Fruit fly (Drosophila melanogaster) whole organism, embryonic: ENCODE measurements around the gene Rab14.

Experiments used
- Bgb ChIP-seq: fragments of 200-800 bp; sonication (Bioruptor generic); IDR thresholded peaks from 2 replicates; pipeline ENCODE4 v1.3.6; 2022; ENCODE audit warnings: missing biosample characterization, missing genetic modification characterization; ENCODE audit not compliant: partially characterized antibody
- BtbVII ChIP-seq: fragments of 200-800 bp; sonication (Bioruptor generic); optimal IDR thresholded peaks from 3 replicates; lab custom pipeline; 2017; ENCODE audit warnings: missing biosample characterization, mild to moderate bottlenecking, missing genetic modification characterization
- CG10209 ChIP-seq: fragments of 200-800 bp; sonication (Bioruptor generic); optimal IDR thresholded peaks from 3 replicates; lab custom pipeline; 2017; ENCODE audit warnings: missing biosample characterization, mild to moderate bottlenecking, missing genetic modification characterization, missing genetic modification reagents
- CG11696 ChIP-seq: fragments of 200-800 bp; sonication (Bioruptor generic); IDR thresholded peaks from 2 replicates; pipeline ENCODE4 v1.3.6; 2022; ENCODE audit warnings: missing biosample characterization, missing genetic modification characterization
- CG12659 ChIP-seq: fragments of 200-800 bp; sonication (Bioruptor generic); optimal IDR thresholded peaks from 3 replicates; lab custom pipeline; 2017; ENCODE audit warnings: mild to moderate bottlenecking, missing biosample characterization, missing genetic modification reagents, missing genetic modification characterization
- CG13424 ChIP-seq: fragments of 200-800 bp; sonication (Bioruptor generic); optimal IDR thresholded peaks from 2 replicates; lab custom pipeline; 2019; ENCODE audit warnings: missing biosample characterization, mild to moderate bottlenecking, missing genetic modification characterization, moderate library complexity
- CG15073 ChIP-seq: fragments of 200-800 bp; sonication (Bioruptor generic); optimal IDR thresholded peaks from 2 replicates; lab custom pipeline; 2016; ENCODE audit warnings: missing biosample characterization, missing genetic modification characterization
- CG15269 ChIP-seq: fragments of 200-800 bp; sonication (Bioruptor generic); optimal IDR thresholded peaks from 2 replicates; lab custom pipeline; 2018; ENCODE audit warnings: missing biosample characterization, mild to moderate bottlenecking, missing genetic modification characterization, moderate library complexity
- CG15696 ChIP-seq: fragments of 200-800 bp; sonication (Bioruptor generic); optimal IDR thresholded peaks from 2 replicates; lab custom pipeline; 2019; ENCODE audit warnings: missing biosample characterization, mild to moderate bottlenecking, missing genetic modification characterization, moderate library complexity
- CG17328 ChIP-seq: fragments of 200-800 bp; sonication (Bioruptor generic); IDR thresholded peaks from 2 replicates; pipeline ENCODE4 v1.3.6; 2022; ENCODE audit warnings: missing biosample characterization, missing genetic modification characterization
- CG2116 ChIP-seq: fragments of 200-800 bp; sonication (Bioruptor generic); optimal IDR thresholded peaks from 3 replicates; lab custom pipeline; 2018; ENCODE audit warnings: missing biosample characterization, mild to moderate bottlenecking, missing genetic modification characterization
- CG2875 ChIP-seq: fragments of 200-800 bp; sonication (Bioruptor generic); optimal IDR thresholded peaks from 2 replicates; lab custom pipeline; 2017; ENCODE audit warnings: missing biosample characterization, mild to moderate bottlenecking, missing genetic modification characterization, missing genetic modification reagents
- CG30020 ChIP-seq: fragments of 200-800 bp; optimal IDR thresholded peaks from 2 replicates; lab custom pipeline; 2019; ENCODE audit warnings: missing biosample characterization, mild to moderate bottlenecking, missing genetic modification characterization, moderate library complexity
- CG30403 ChIP-seq: fragments of 200-800 bp; sonication (Bioruptor generic); optimal IDR thresholded peaks from 3 replicates; lab custom pipeline; 2016; ENCODE audit warnings: missing biosample characterization, missing genetic modification characterization
- CG31441 ChIP-seq: fragments of 200-800 bp; sonication (Bioruptor generic); IDR thresholded peaks from 2 replicates; pipeline ENCODE4 v1.3.6; 2022; ENCODE audit warnings: missing biosample characterization, missing genetic modification characterization
- CG4820 ChIP-seq: fragments of 200-800 bp; sonication (Bioruptor generic); optimal IDR thresholded peaks from 3 replicates; lab custom pipeline; 2016; ENCODE audit warnings: missing biosample characterization, missing genetic modification characterization
- CG7556 ChIP-seq: fragments of 200-800 bp; sonication (Bioruptor generic); optimal IDR thresholded peaks from 2 replicates; lab custom pipeline; 2017; ENCODE audit warnings: missing biosample characterization, mild to moderate bottlenecking, missing genetic modification characterization
- CG9437 ChIP-seq: fragments of 200-800 bp; sonication (Bioruptor generic); optimal IDR thresholded peaks from 2 replicates; lab custom pipeline; 2018; ENCODE audit warnings: missing biosample characterization, mild to moderate bottlenecking, missing genetic modification characterization
- D19A ChIP-seq: fragments of 200-800 bp; optimal IDR thresholded peaks from 3 replicates; lab custom pipeline; 2019; ENCODE audit warnings: missing biosample characterization, mild to moderate bottlenecking, missing genetic modification characterization, moderate library complexity
- GATAe ChIP-seq: fragments of 200-800 bp; sonication (Bioruptor generic); conservative IDR thresholded peaks from 2 replicates; pipeline ENCODE4 v1.3.6; 2022; ENCODE audit warnings: missing biosample characterization, missing genetic modification characterization
- Hand ChIP-seq: fragments of 200-800 bp; sonication (Bioruptor generic); optimal IDR thresholded peaks from 2 replicates; lab custom pipeline; 2017; ENCODE audit warnings: mild to moderate bottlenecking, missing biosample characterization, missing genetic modification reagents, missing genetic modification characterization
- NC2β ChIP-seq: fragments of 200-800 bp; sonication (Bioruptor generic); optimal IDR thresholded peaks from 2 replicates; lab custom pipeline; 2016; ENCODE audit warnings: missing biosample characterization, missing genetic modification characterization
- Nf-YC ChIP-seq: fragments of 200-800 bp; optimal IDR thresholded peaks from 3 replicates; lab custom pipeline; 2019; ENCODE audit warnings: missing biosample characterization, mild to moderate bottlenecking, missing genetic modification characterization, moderate library complexity
- Sox100B ChIP-seq: fragments of 200-800 bp; sonication (Bioruptor generic); optimal IDR thresholded peaks from 3 replicates; lab custom pipeline; 2018; ENCODE audit warnings: missing biosample characterization, mild to moderate bottlenecking, missing genetic modification characterization
- Spps ChIP-seq: fragments of 200-800 bp; sonication (Bioruptor generic); optimal IDR thresholded peaks from 2 replicates; lab custom pipeline; 2018; ENCODE audit warnings: missing biosample characterization, mild to moderate bottlenecking, missing genetic modification characterization
- Ssrp ChIP-seq: fragments of 200-800 bp; sonication (Bioruptor generic); optimal IDR thresholded peaks from 2 replicates; lab custom pipeline; 2018; ENCODE audit warnings: missing biosample characterization, mild to moderate bottlenecking, missing genetic modification characterization, moderate library complexity
- aop ChIP-seq: fragments of 200-800 bp; sonication (Bioruptor generic); IDR thresholded peaks from 2 replicates; pipeline ENCODE4 v1.3.6; 2022; ENCODE audit warnings: missing biosample characterization, missing genetic modification characterization
- bbx ChIP-seq: fragments of 200-800 bp; sonication (Bioruptor generic); IDR thresholded peaks from 2 replicates; pipeline ENCODE4 v1.3.6; 2022; ENCODE audit warnings: missing biosample characterization, missing genetic modification characterization; ENCODE audit not compliant: partially characterized antibody
- chm ChIP-seq: fragments of 200-800 bp; sonication (Bioruptor generic); IDR thresholded peaks from 2 replicates; pipeline ENCODE4 v1.3.6; 2022; ENCODE audit warnings: missing biosample characterization, missing genetic modification characterization
- dmrt99B ChIP-seq: fragments of 200-800 bp; sonication (Bioruptor generic); optimal IDR thresholded peaks from 2 replicates; lab custom pipeline; 2018; ENCODE audit warnings: missing biosample characterization, mild to moderate bottlenecking, missing genetic modification characterization, moderate library complexity
- dysf ChIP-seq: fragments of 200-800 bp; sonication (Bioruptor generic); IDR thresholded peaks from 3 replicates; pipeline ENCODE4 v1.3.6; 2022; ENCODE audit warnings: missing biosample characterization, missing genetic modification characterization
- emc ChIP-seq: fragments of 200-800 bp; sonication (Bioruptor generic); optimal IDR thresholded peaks from 2 replicates; lab custom pipeline; 2016; ENCODE audit warnings: missing biosample characterization, missing genetic modification characterization
- esg ChIP-seq: fragments of 200-800 bp; sonication (Bioruptor generic); conservative IDR thresholded peaks from 2 replicates; pipeline ENCODE4 v1.3.6; 2022; ENCODE audit warnings: missing biosample characterization, missing genetic modification characterization
- fd3F ChIP-seq: fragments of 200-800 bp; sonication (Bioruptor generic); optimal IDR thresholded peaks from 2 replicates; lab custom pipeline; 2018; ENCODE audit warnings: missing biosample characterization, mild to moderate bottlenecking, missing genetic modification characterization, moderate library complexity
- gsb-n ChIP-seq: fragments of 200-800 bp; sonication (Bioruptor generic); optimal IDR thresholded peaks from 3 replicates; lab custom pipeline; 2018; ENCODE audit warnings: missing biosample characterization, mild to moderate bottlenecking, missing genetic modification characterization
- klu ChIP-seq: fragments of 200-800 bp; sonication (Bioruptor generic); IDR thresholded peaks from 2 replicates; pipeline ENCODE4 v1.3.6; 2022; ENCODE audit warnings: missing biosample characterization, missing genetic modification characterization
- maf-S ChIP-seq: fragments of 200-800 bp; sonication (Bioruptor generic); optimal IDR thresholded peaks from 2 replicates; lab custom pipeline; 2016; ENCODE audit warnings: missing biosample characterization, missing genetic modification characterization
- mld ChIP-seq: fragments of 200-800 bp; sonication (Bioruptor generic); IDR thresholded peaks from 3 replicates; pipeline ENCODE4 v1.3.6; 2022; ENCODE audit warnings: missing biosample characterization, missing genetic modification characterization; ENCODE audit not compliant: partially characterized antibody
- pnt ChIP-seq: fragments of 200-800 bp; sonication (Bioruptor generic); optimal IDR thresholded peaks from 3 replicates; lab custom pipeline; 2016; ENCODE audit warnings: missing biosample characterization, missing genetic modification characterization
- prd ChIP-seq, 3 experiments: fragments of >200 bp in 2 of 3; fragments of 200-800 bp in 1 of 3; sonication (Bioruptor generic) in 1 of 3; optimal IDR thresholded peaks in 2 of 3; IDR thresholded peaks in 1 of 3; 2 replicates in 2 of 3; 3 replicates in 1 of 3; pipeline versions ENCODE4 v1.3.6 to Lab custom; 2017 to 2022; ENCODE audit warnings: missing biosample characterization in 1 of 3, missing genetic modification characterization in 1 of 3
- pzg ChIP-seq: fragments of 200-800 bp; sonication (Bioruptor generic); optimal IDR thresholded peaks from 3 replicates; lab custom pipeline; 2018; ENCODE audit warnings: missing biosample characterization, mild to moderate bottlenecking, missing genetic modification characterization, moderate library complexity
- sc ChIP-seq, 3 experiments: fragments of >200 bp in 2 of 3; fragments of 200-800 bp in 1 of 3; sonication (Bioruptor generic) in 1 of 3; optimal IDR thresholded peaks; 2 replicates in 2 of 3; 3 replicates in 1 of 3; lab custom pipeline; 2017; ENCODE audit warnings: mild to moderate bottlenecking in 1 of 3, missing biosample characterization in 1 of 3, missing genetic modification characterization in 1 of 3, missing genetic modification reagents in 1 of 3
- sens ChIP-seq: fragments of 200-800 bp; sonication (Bioruptor generic); peaks from one replicate; lab custom pipeline; 2016; ENCODE audit warnings: missing biosample characterization, missing genetic modification characterization
- sima ChIP-seq: fragments of 200-800 bp; sonication (Bioruptor generic); optimal IDR thresholded peaks from 2 replicates; lab custom pipeline; 2016; ENCODE audit warnings: missing biosample characterization, missing genetic modification characterization
- sqz ChIP-seq: fragments of 200-800 bp; sonication (Bioruptor generic); optimal IDR thresholded peaks from 3 replicates; lab custom pipeline; 2018; ENCODE audit warnings: missing biosample characterization, mild to moderate bottlenecking, missing genetic modification characterization
- stc ChIP-seq: fragments of 200-800 bp; sonication (Bioruptor generic); IDR thresholded peaks from 2 replicates; pipeline ENCODE4 v1.3.6; 2022; ENCODE audit warnings: missing biosample characterization, missing genetic modification characterization
- trem ChIP-seq: fragments of 200-800 bp; optimal IDR thresholded peaks from 3 replicates; lab custom pipeline; 2019; ENCODE audit warnings: missing biosample characterization, mild to moderate bottlenecking, missing genetic modification characterization, moderate library complexity
- vvl ChIP-seq: fragments of 200-800 bp; sonication (Bioruptor generic); IDR thresholded peaks from 2 replicates; pipeline ENCODE4 v1.3.6; 2022; ENCODE audit warnings: missing biosample characterization, missing genetic modification characterization
- zen2 ChIP-seq: fragments of 200-800 bp; sonication (Bioruptor generic); IDR thresholded peaks from 3 replicates; pipeline ENCODE4 v1.3.6; 2022; ENCODE audit warnings: missing biosample characterization, missing genetic modification characterization; ENCODE audit not compliant: partially characterized antibody

Gene Rab14

dm6 chr2L:14367274-14367669, 12.3 kb downstream of the Rab14 start (continued):
- TF ChIP-seq CG30020 (tag; lab: Kevin White, UChicago) (peak; percentile 3), pzg (GFP tag; lab: Kevin White, UChicago) (no peak), CG12659 (GFP tag; lab: Kevin White, UChicago) (peak; percentile 13), prd (optimal IDR thresholded peaks at IDR 0.05; lab: Kevin White, UChicago) (no peak), prd (GFP tag; IDR thresholded peaks at IDR 0.05; lab: Robert Waterston, UW) (peak; percentile 50; the same call in 1 of the 3 replicates), mld (GFP tag; lab: Robert Waterston, UW) (no peak), CG15073 (no peak), Nf-YC (tag; lab: Kevin White, UChicago) (peak; percentile 42), chm (no peak), maf-S (GFP tag; lab: Kevin White, UChicago) (no peak), vvl (GFP tag; lab: Robert Waterston, UW) (peak; percentile 39; the same call in 1 of the 2 replicates), klu (GFP tag; lab: Robert Waterston, UW) (no peak), CG13424 (tag; lab: Kevin White, UChicago) (no peak), zen2 (GFP tag; lab: Robert Waterston, UW) (no peak), CG2116 (peak; percentile 7), Bgb (GFP tag; lab: Robert Waterston, UW) (no peak), GATAe (no peak), sqz (GFP tag; lab: Kevin White, UChicago) (no peak), trem (tag; lab: Kevin White, UChicago) (peak; percentile 47), CG10209 (GFP tag; lab: Kevin White, UChicago) (peak; percentile 5), CG7556 (GFP tag; lab: Kevin White, UChicago) (peak; percentile 1), bbx (GFP tag; lab: Robert Waterston, UW) (no peak), pnt (GFP tag; lab: Kevin White, UChicago) (no peak), Hand (GFP tag; lab: Kevin White, UChicago) (no peak), dysf (no peak; the same call in 2 of the 3 replicates), CG31441 (GFP tag; lab: Robert Waterston, UW) (peak; percentile 81), CG4820 (GFP tag; lab: Kevin White, UChicago) (peak; percentile 66), stc (GFP tag; lab: Robert Waterston, UW) (0 out of 2 replicates have a peak, but pooled peaks have one; percentile 24), CG17328 (GFP tag; lab: Robert Waterston, UW) (peak; percentile 10; the same call in 1 of the 2 replicates), Spps (tag; lab: Kevin White, UChicago) (peak; percentile 4), CG30403 (GFP tag; lab: Kevin White, UChicago) (peak; percentile 35), sens (GFP tag; lab: Kevin White, UChicago) (peak; percentile 52), CG2875 (peak; percentile 17), NC2β (GFP tag; lab: Kevin White, UChicago) (no peak), fd3F (GFP tag; lab: Kevin White, UChicago) (no peak), CG15269 (tag; lab: Kevin White, UChicago) (peak; percentile 43), sima (GFP tag; lab: Kevin White, UChicago) (no peak), sc (optimal IDR thresholded peaks at IDR 0.05; lab: Kevin White, UChicago) (no peak), sc (GFP tag; optimal IDR thresholded peaks at IDR 0.05; lab: Kevin White, UChicago) (no peak), BtbVII (GFP tag; lab: Kevin White, UChicago) (peak; percentile 56), D19A (tag; lab: Kevin White, UChicago) (peak; percentile 22), dmrt99B (tag; lab: Kevin White, UChicago) (peak; percentile 86), CG11696 (GFP tag; lab: Robert Waterston, UW) (peak; percentile 68; the same call in 1 of the 2 replicates), gsb-n (tag; lab: Kevin White, UChicago) (peak; percentile 48), Ssrp (tag; lab: Kevin White, UChicago) (peak; percentile 29), Sox100B (GFP tag; lab: Kevin White, UChicago) (peak; percentile 82), emc (GFP tag; lab: Kevin White, UChicago) (no peak), CG15696 (peak; percentile 31), CG9437 (peak; percentile 43), esg (peak; percentile 38), aop (GFP tag; lab: Robert Waterston, UW) (no peak)
